Fruit fly (Drosophila melanogaster) whole organism, embryonic: ENCODE measurements around the gene Prp16.

ENCODE experiments used
- CG10267 ChIP-seq: fragments of 200-800 bp; sonication (Bioruptor generic); optimal IDR thresholded peaks from 2 replicates; lab custom pipeline; 2018; ENCODE audit warnings: missing biosample characterization, mild to moderate bottlenecking, missing genetic modification characterization, moderate library complexity
- CG10959 ChIP-seq: fragments of 200-800 bp; sonication (Bioruptor generic); IDR thresholded peaks from 2 replicates; pipeline ENCODE4 v1.3.6; 2022; ENCODE audit warnings: missing biosample characterization, missing genetic modification characterization
- CG12391 ChIP-seq: fragments of 200-800 bp; sonication (Bioruptor generic); optimal IDR thresholded peaks from 3 replicates; lab custom pipeline; 2018; ENCODE audit warnings: missing biosample characterization, mild to moderate bottlenecking, missing genetic modification characterization, moderate library complexity
- CG13424 ChIP-seq: fragments of 200-800 bp; sonication (Bioruptor generic); optimal IDR thresholded peaks from 2 replicates; lab custom pipeline; 2019; ENCODE audit warnings: missing biosample characterization, mild to moderate bottlenecking, missing genetic modification characterization, moderate library complexity
- CG15269 ChIP-seq: fragments of 200-800 bp; sonication (Bioruptor generic); optimal IDR thresholded peaks from 2 replicates; lab custom pipeline; 2018; ENCODE audit warnings: missing biosample characterization, mild to moderate bottlenecking, missing genetic modification characterization, moderate library complexity
- CG1602 ChIP-seq: fragments of 200-800 bp; sonication (Bioruptor generic); optimal IDR thresholded peaks from 3 replicates; lab custom pipeline; 2016; ENCODE audit warnings: missing biosample characterization, missing genetic modification characterization
- CG2199 ChIP-seq: fragments of 200-800 bp; sonication (Bioruptor generic); IDR thresholded peaks from 3 replicates; pipeline ENCODE4 v1.3.6; 2022; ENCODE audit warnings: missing biosample characterization, missing genetic modification characterization
- CG2889 ChIP-seq: fragments of 200-800 bp; sonication (Bioruptor generic); IDR thresholded peaks from 3 replicates; pipeline ENCODE4 v1.3.6; 2022; ENCODE audit warnings: missing biosample characterization, missing genetic modification characterization
- CG32532 ChIP-seq: fragments of 200-800 bp; sonication (Bioruptor generic); IDR thresholded peaks from 2 replicates; pipeline ENCODE4 v1.3.6; 2022; ENCODE audit warnings: missing biosample characterization, missing genetic modification characterization
- CG3847 ChIP-seq: fragments of 200-800 bp; sonication (Bioruptor generic); IDR thresholded peaks from 2 replicates; pipeline ENCODE4 v1.3.6; 2022; ENCODE audit warnings: missing biosample characterization, missing genetic modification characterization
- CG4617 ChIP-seq: fragments of 200-800 bp; sonication (Bioruptor generic); optimal IDR thresholded peaks from 3 replicates; lab custom pipeline; 2016; ENCODE audit warnings: missing biosample characterization, missing genetic modification characterization, borderline replicate concordance
- CG7271 ChIP-seq: fragments of 200-800 bp; sonication (Bioruptor generic); optimal IDR thresholded peaks from 2 replicates; lab custom pipeline; 2018; ENCODE audit warnings: missing biosample characterization, mild to moderate bottlenecking, missing genetic modification characterization, moderate library complexity
- CG9797 ChIP-seq: fragments of 200-800 bp; sonication (Bioruptor generic); optimal IDR thresholded peaks from 3 replicates; lab custom pipeline; 2018; ENCODE audit warnings: missing biosample characterization, mild to moderate bottlenecking, missing genetic modification characterization
- CG9932 ChIP-seq: fragments of 200-800 bp; sonication (Bioruptor generic); IDR thresholded peaks from 2 replicates; pipeline ENCODE4 v1.3.6; 2022; ENCODE audit warnings: missing biosample characterization, missing genetic modification characterization
- CoRest ChIP-seq: fragments of 200-800 bp; sonication (Bioruptor generic); optimal IDR thresholded peaks from 3 replicates; lab custom pipeline; 2018; ENCODE audit warnings: missing biosample characterization, mild to moderate bottlenecking, missing genetic modification characterization, moderate library complexity
- Dbx ChIP-seq: fragments of 200-800 bp; sonication (Bioruptor generic); IDR thresholded peaks from 3 replicates; pipeline ENCODE4 v1.3.6; 2022; ENCODE audit warnings: missing biosample characterization, missing genetic modification characterization
- Dll ChIP-seq: fragments of 200-800 bp; sonication (Bioruptor generic); IDR thresholded peaks from 4 replicates; pipeline ENCODE4 v1.3.6; 2022; ENCODE audit warnings: missing biosample characterization, missing genetic modification characterization; ENCODE audit not compliant: partially characterized antibody
- ERR ChIP-seq: fragments of 200-800 bp; sonication (Bioruptor generic); optimal IDR thresholded peaks from 2 replicates; lab custom pipeline; 2016; ENCODE audit warnings: missing biosample characterization, missing genetic modification characterization
- Fer3 ChIP-seq: fragments of 200-800 bp; sonication (Bioruptor generic); optimal IDR thresholded peaks from 2 replicates; lab custom pipeline; 2018; ENCODE audit warnings: missing biosample characterization, mild to moderate bottlenecking, missing genetic modification characterization, moderate library complexity
- Hr3 ChIP-seq: fragments of 200-800 bp; sonication (Bioruptor generic); optimal IDR thresholded peaks from 3 replicates; lab custom pipeline; 2016; ENCODE audit warnings: missing biosample characterization, missing genetic modification characterization
- Hr51 ChIP-seq, 2 experiments: fragments of 200-800 bp; sonication (Bioruptor generic); optimal IDR thresholded peaks; 2 replicates in 1 of 2; 3 replicates in 1 of 2; lab custom pipeline; 2016 to 2018; ENCODE audit warnings: missing biosample characterization in 2 of 2, missing genetic modification characterization in 2 of 2, mild to moderate bottlenecking in 1 of 2, moderate library complexity in 1 of 2
- Max ChIP-seq: fragments of 200-800 bp; sonication (Bioruptor generic); optimal IDR thresholded peaks from 2 replicates; lab custom pipeline; 2016; ENCODE audit warnings: missing biosample characterization, mild to moderate bottlenecking, missing genetic modification characterization
- Nf-YC ChIP-seq: fragments of 200-800 bp; optimal IDR thresholded peaks from 3 replicates; lab custom pipeline; 2019; ENCODE audit warnings: missing biosample characterization, mild to moderate bottlenecking, missing genetic modification characterization, moderate library complexity
- Oli ChIP-seq: fragments of 200-800 bp; sonication (Bioruptor generic); optimal IDR thresholded peaks from 2 replicates; lab custom pipeline; 2018; ENCODE audit warnings: missing biosample characterization, mild to moderate bottlenecking, missing genetic modification characterization, moderate library complexity
- Poxn ChIP-seq: fragments of 200-800 bp; sonication (Bioruptor generic); IDR thresholded peaks from 2 replicates; pipeline ENCODE4 v1.3.6; 2022; ENCODE audit warnings: missing biosample characterization, missing genetic modification characterization
- Ptx1 ChIP-seq: fragments of 200-800 bp; sonication (Bioruptor generic); IDR thresholded peaks from 2 replicates; pipeline ENCODE4 v1.3.6; 2022; ENCODE audit warnings: missing biosample characterization, missing genetic modification characterization
- Sry-β ChIP-seq: fragments of 200-800 bp; sonication (Bioruptor generic); optimal IDR thresholded peaks from 2 replicates; lab custom pipeline; 2018; ENCODE audit warnings: missing biosample characterization, mild to moderate bottlenecking, missing genetic modification characterization, moderate library complexity
- Vsx1 ChIP-seq: fragments of 200-800 bp; sonication (Bioruptor generic); optimal IDR thresholded peaks from 2 replicates; lab custom pipeline; 2017; ENCODE audit warnings: missing biosample characterization, mild to moderate bottlenecking, missing genetic modification characterization, missing genetic modification reagents
- Xbp1 ChIP-seq: fragments of 200-800 bp; sonication (Bioruptor generic); optimal IDR thresholded peaks from 3 replicates; lab custom pipeline; 2016; ENCODE audit warnings: missing biosample characterization, mild to moderate bottlenecking, missing genetic modification characterization
- Xrp1 ChIP-seq: fragments of 200-800 bp; sonication (Bioruptor generic); IDR thresholded peaks from 2 replicates; pipeline ENCODE4 v1.3.6; 2022; ENCODE audit warnings: missing biosample characterization, missing genetic modification characterization
- aop ChIP-seq: fragments of 200-800 bp; sonication (Bioruptor generic); IDR thresholded peaks from 2 replicates; pipeline ENCODE4 v1.3.6; 2022; ENCODE audit warnings: missing biosample characterization, missing genetic modification characterization
- bbx ChIP-seq: fragments of 200-800 bp; sonication (Bioruptor generic); IDR thresholded peaks from 2 replicates; pipeline ENCODE4 v1.3.6; 2022; ENCODE audit warnings: missing biosample characterization, missing genetic modification characterization; ENCODE audit not compliant: partially characterized antibody
- bsh ChIP-seq, 2 experiments: fragments of 200-800 bp; sonication (Bioruptor generic); optimal IDR thresholded peaks; 2 replicates each; lab custom pipeline; 2017 to 2018; ENCODE audit warnings: mild to moderate bottlenecking in 2 of 2, missing biosample characterization in 2 of 2, missing genetic modification characterization in 2 of 2, moderate library complexity in 1 of 2
- ci ChIP-seq: fragments of 200-800 bp; sonication (Bioruptor generic); IDR thresholded peaks from 3 replicates; pipeline ENCODE4 v1.3.6; 2022; ENCODE audit warnings: missing biosample characterization, missing genetic modification characterization
- knrl ChIP-seq: fragments of 200-800 bp; sonication (Bioruptor generic); IDR thresholded peaks from 3 replicates; pipeline ENCODE4 v1.3.6; 2022; ENCODE audit warnings: missing biosample characterization, missing genetic modification characterization; ENCODE audit not compliant: partially characterized antibody
- lilli ChIP-seq: fragments of 200-800 bp; sonication (Bioruptor generic); optimal IDR thresholded peaks from 3 replicates; lab custom pipeline; 2016; ENCODE audit warnings: missing biosample characterization, missing genetic modification characterization
- mam ChIP-seq: fragments of 200-800 bp; sonication (Bioruptor generic); optimal IDR thresholded peaks from 3 replicates; lab custom pipeline; 2016; ENCODE audit warnings: missing biosample characterization, missing genetic modification characterization
- nmo ChIP-seq: fragments of 200-800 bp; sonication (Bioruptor generic); optimal IDR thresholded peaks from 2 replicates; lab custom pipeline; 2018; ENCODE audit warnings: missing biosample characterization, mild to moderate bottlenecking, missing genetic modification characterization, moderate library complexity
- slbo ChIP-seq: fragments of 200-800 bp; sonication (Bioruptor generic); IDR thresholded peaks from 2 replicates; pipeline ENCODE4 v1.3.6; 2022; ENCODE audit warnings: missing biosample characterization, missing genetic modification characterization
- tgo ChIP-seq: fragments of 200-800 bp; sonication (Bioruptor generic); IDR thresholded peaks from 3 replicates; pipeline ENCODE4 v1.3.6; 2022; ENCODE audit warnings: missing biosample characterization, missing genetic modification characterization
- tin ChIP-seq: fragments of 200-800 bp; sonication (Bioruptor generic); optimal IDR thresholded peaks from 3 replicates; lab custom pipeline; 2016; ENCODE audit warnings: missing biosample characterization, missing genetic modification characterization
- tna ChIP-seq: fragments of 200-800 bp; sonication (Bioruptor generic); IDR thresholded peaks from 2 replicates; pipeline ENCODE4 v1.3.6; 2022; ENCODE audit warnings: missing biosample characterization, missing genetic modification characterization; ENCODE audit not compliant: partially characterized antibody
- twi ChIP-seq: fragments of 200-800 bp; optimal IDR thresholded peaks from 2 replicates; lab custom pipeline; 2019; ENCODE audit warnings: missing biosample characterization, mild to moderate bottlenecking, missing genetic modification characterization, moderate library complexity
- wor ChIP-seq: fragments of 200-800 bp; sonication (Bioruptor generic); IDR thresholded peaks from 2 replicates; pipeline ENCODE4 v1.3.6; 2022; ENCODE audit warnings: missing biosample characterization, missing genetic modification characterization
- zen2 ChIP-seq: fragments of 200-800 bp; sonication (Bioruptor generic); IDR thresholded peaks from 3 replicates; pipeline ENCODE4 v1.3.6; 2022; ENCODE audit warnings: missing biosample characterization, missing genetic modification characterization; ENCODE audit not compliant: partially characterized antibody

The Prp16 gene

dm6 chrX:14233843-14234337 is 32.7 kb downstream of the Prp16 start, which contains the start of gene CG42271 (continued):
- TF ChIP-seq Sry-β, result peak; percentile 55
- TF ChIP-seq Ptx1 (GFP tag; lab: Robert Waterston, UW), result peak; percentile 30; the same call in 1 of the 2 replicates
- no peak for TF ChIP-seq Max
- TF ChIP-seq bbx (GFP tag; lab: Robert Waterston, UW), result peak; percentile 87
- peak; percentile 36 for TF ChIP-seq Vsx1 (GFP tag; lab: Kevin White, UChicago)
- no peak for TF ChIP-seq CG2199 (GFP tag; lab: Robert Waterston, UW)
- TF ChIP-seq CG2889 (GFP tag; lab: Robert Waterston, UW), result no peak
- TF ChIP-seq CG9797 (GFP tag; lab: Kevin White, UChicago), result peak; percentile 8
- TF ChIP-seq tin (GFP tag; lab: Kevin White, UChicago), result peak; percentile 22
- TF ChIP-seq mam (GFP tag; lab: Kevin White, UChicago), result no peak
- TF ChIP-seq tgo, result peak; percentile 17; the same call in 1 of the 3 replicates
- TF ChIP-seq Dbx (GFP tag; lab: Robert Waterston, UW), result peak; percentile 44; the same call in 1 of the 3 replicates
- TF ChIP-seq Hr51 (GFP tag; optimal IDR thresholded peaks at IDR 0.05; lab: Kevin White, UChicago), result peak in 1 of 2 experiments; percentile 7
- peak; percentile 97 for TF ChIP-seq knrl
- TF ChIP-seq CG9932 (GFP tag; lab: Robert Waterston, UW), result peak; percentile 59
- TF ChIP-seq zen2 (GFP tag; lab: Robert Waterston, UW), result peak; percentile 89
- peak; percentile 47 for TF ChIP-seq Fer3 (tag; lab: Kevin White, UChicago)
- peak; percentile 61 for TF ChIP-seq Nf-YC (tag; lab: Kevin White, UChicago)
- TF ChIP-seq lilli (GFP tag; lab: Kevin White, UChicago), result peak; percentile 8
- peak; percentile 50 for TF ChIP-seq CG4617 (GFP tag; lab: Kevin White, UChicago)
- peak; percentile 4 for TF ChIP-seq twi (tag; lab: Kevin White, UChicago)
- TF ChIP-seq CG10959, result no peak
- no peak for TF ChIP-seq CG7271
- no peak for TF ChIP-seq CG15269
- TF ChIP-seq Xrp1, result peak; percentile 46; the same call in 1 of the 2 replicates
- peak; percentile 7 for TF ChIP-seq Oli
- TF ChIP-seq CG12391 (tag; lab: Kevin White, UChicago), result peak; percentile 65
- TF ChIP-seq CG10267 (tag; lab: Kevin White, UChicago), result peak; percentile 56
- TF ChIP-seq CG32532 (GFP tag; lab: Robert Waterston, UW), result peak; percentile 29; the same call in 1 of the 2 replicates
- peak; percentile 75 for TF ChIP-seq nmo (GFP tag; lab: Kevin White, UChicago)
- TF ChIP-seq wor, result no peak
- peak; percentile 97 for TF ChIP-seq Dll
- TF ChIP-seq Xbp1 (GFP tag; lab: Kevin White, UChicago), result peak; percentile 41
- peak; percentile 86 for TF ChIP-seq tna
- peak; percentile 76 for TF ChIP-seq CoRest
- peak; percentile 48 for TF ChIP-seq CG3847
- TF ChIP-seq slbo, result peak; percentile 52
- TF ChIP-seq aop (GFP tag; lab: Robert Waterston, UW), result no peak
- TF ChIP-seq ERR (GFP tag; lab: Kevin White, UChicago), result no peak
- peak; percentile 46 for TF ChIP-seq Hr3 (GFP tag; lab: Kevin White, UChicago)
- TF ChIP-seq bsh (GFP tag; optimal IDR thresholded peaks at IDR 0.05; lab: Kevin White, UChicago), result peak in 1 of 2 experiments; percentile 36
- peak; percentile 63 for TF ChIP-seq CG13424 (tag; lab: Kevin White, UChicago)
- no peak for TF ChIP-seq Poxn (GFP tag; lab: Robert Waterston, UW)
- peak; percentile 12 for TF ChIP-seq CG1602
- TF ChIP-seq ci (GFP tag; lab: Robert Waterston, UW), result 0 out of 3 replicates have a peak, but pooled peaks have one; percentile 9
